Fruit fly (Drosophila melanogaster): Measurements from ENCODE around the gene wnd.
A peak's percentile ranks its signal among the peaks of the same experiment; 100 is the strongest.

wnd gene

DNA sequence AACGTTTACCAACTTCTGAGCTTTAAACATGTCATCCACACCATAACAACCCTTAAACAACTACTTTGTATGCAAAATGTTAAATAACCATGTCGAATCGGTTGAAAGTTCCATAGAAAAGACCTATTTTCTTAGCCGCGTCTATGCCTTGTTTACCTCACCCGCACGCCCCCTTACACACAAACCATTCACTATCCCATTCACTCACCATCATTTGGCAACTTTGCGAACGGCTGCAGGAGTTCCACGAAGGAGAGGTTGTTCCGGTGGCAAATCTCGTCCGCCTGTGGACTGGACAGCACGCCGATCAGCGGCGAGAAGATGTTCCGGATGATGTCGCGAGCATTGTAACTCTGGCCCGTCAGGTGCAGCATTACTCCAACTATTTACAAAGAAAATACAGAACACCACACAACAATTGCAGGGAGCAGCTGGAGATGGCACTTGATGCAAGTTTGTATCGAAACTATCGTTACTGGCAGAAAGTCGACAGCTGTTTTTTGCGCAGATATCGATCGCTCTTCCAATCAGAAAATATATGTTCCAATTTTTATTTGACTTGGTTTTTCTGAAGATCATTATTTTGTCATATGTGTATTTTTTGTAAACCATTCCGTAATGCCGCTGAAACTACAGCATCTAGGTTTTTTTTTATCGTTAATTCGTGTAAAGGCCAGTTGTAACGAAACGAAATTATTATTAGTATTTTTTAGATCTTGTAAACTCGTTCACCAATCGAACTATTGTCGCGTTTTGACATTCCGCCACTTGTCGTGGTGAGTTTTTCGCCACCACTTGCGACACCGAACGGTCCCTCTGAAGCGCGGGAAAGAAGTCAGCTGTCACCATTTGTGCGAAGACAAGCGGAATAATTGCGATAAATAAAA lies 17.3 kb downstream of the wnd start, which contains the start of gene asf1 (continued):
- TF ChIP-seq YL-1 (GFP tag; optimal IDR thresholded peaks at IDR 0.05) (peak; percentile 10), cato (GFP tag; optimal IDR thresholded peaks at IDR 0.05; ENCODE audit: borderline replicate concordance) (no peak), Gug (GFP tag; IDR thresholded peaks at IDR 0.05) (no peak), fd64A (GFP tag; optimal IDR thresholded peaks at IDR 0.05) (no peak), Vsx1 (GFP tag; optimal IDR thresholded peaks at IDR 0.05) (no peak), E2f1 (GFP tag; IDR thresholded peaks at IDR 0.05) (peak; percentile 51; the same call in 1 of the 2 replicates), CG12659 (GFP tag; optimal IDR thresholded peaks at IDR 0.05) (peak; percentile 70), CG11093 (GFP tag; IDR thresholded peaks at IDR 0.05) (no peak), CG8290 (GFP tag; optimal IDR thresholded peaks at IDR 0.05) (peak; percentile 21), CG8290 (tag; optimal IDR thresholded peaks at IDR 0.05) (no peak), en (GFP tag; optimal IDR thresholded peaks at IDR 0.05) (no peak), CkIIα-i1 (GFP tag; IDR thresholded peaks at IDR 0.05) (no peak), CG4820 (GFP tag; optimal IDR thresholded peaks at IDR 0.05) (no peak), eyg (GFP tag; optimal IDR thresholded peaks at IDR 0.05) (no peak), dm (GFP tag; optimal IDR thresholded peaks at IDR 0.05) (no peak), ssp (GFP tag; IDR thresholded peaks at IDR 0.05) (no peak), CG1529 (GFP tag; optimal IDR thresholded peaks at IDR 0.05) (no peak), Ptx1 (GFP tag; IDR thresholded peaks at IDR 0.05) (no peak), CG1233 (GFP tag; optimal IDR thresholded peaks at IDR 0.05) (no peak), Xbp1 (GFP tag; optimal IDR thresholded peaks at IDR 0.05) (peak; percentile 7), CG16779 (GFP tag; IDR thresholded peaks at IDR 0.05) (no peak), CG12071 (GFP tag; optimal IDR thresholded peaks at IDR 0.05) (no peak), CG13287 (GFP tag; IDR thresholded peaks at IDR 0.05; ENCODE audit: partially characterized antibody) (peak; percentile 82), tup (GFP tag; optimal IDR thresholded peaks at IDR 0.05) (no peak), Neu2 (GFP tag; optimal IDR thresholded peaks at IDR 0.05; ENCODE audit: borderline replicate concordance) (no peak), sqz (GFP tag; optimal IDR thresholded peaks at IDR 0.05) (no peak), CG11695 (GFP tag; IDR thresholded peaks at IDR 0.05) (no peak), D (optimal IDR thresholded peaks at IDR 0.05) (peak; percentile 63), D (GFP tag; optimal IDR thresholded peaks at IDR 0.05) (no peak), CG31441 (GFP tag; IDR thresholded peaks at IDR 0.05) (no peak), CG3838 (GFP tag; optimal IDR thresholded peaks at IDR 0.05) (no peak), CG2712 (tag; optimal IDR thresholded peaks at IDR 0.05) (peak; percentile 15), Hr78 (GFP tag; optimal IDR thresholded peaks at IDR 0.05) (no peak), Xrp1 (GFP tag; IDR thresholded peaks at IDR 0.05) (no peak), CG15479 (GFP tag; optimal IDR thresholded peaks at IDR 0.05) (peak; percentile 53), CG9215 (GFP tag; IDR thresholded peaks at IDR 0.05) (no peak), peb (GFP tag; IDR thresholded peaks at IDR 0.05) (no peak), Awh (GFP tag; IDR thresholded peaks at IDR 0.05) (no peak), CG14710 (tag; optimal IDR thresholded peaks at IDR 0.05) (peak; percentile 67), CG6654 (GFP tag; optimal IDR thresholded peaks at IDR 0.05) (no peak), GATAe (GFP tag; conservative IDR thresholded peaks at IDR 0.05) (no peak), CG11085 (GFP tag; IDR thresholded peaks at IDR 0.05) (no peak), CG6813 (GFP tag; optimal IDR thresholded peaks at IDR 0.05) (no peak), CG32532 (GFP tag; IDR thresholded peaks at IDR 0.05) (0 out of 2 replicates have a peak, but pooled peaks have one; percentile 17), CG8359 (GFP tag; optimal IDR thresholded peaks at IDR 0.05; ENCODE audit: borderline replicate concordance) (no peak), fd3F (GFP tag; optimal IDR thresholded peaks at IDR 0.05) (no peak), CG30020 (tag; optimal IDR thresholded peaks at IDR 0.05) (peak; percentile 23), tgo (GFP tag; IDR thresholded peaks at IDR 0.05) (no peak), vfl (GFP tag; optimal IDR thresholded peaks at IDR 0.05) (no peak), Aef1 (GFP tag; IDR thresholded peaks at IDR 0.05) (no peak)

All from whole organism, embryonic.